Worm (Caenorhabditis elegans): ENCODE results near the gene pqn-65.

The pqn-65 gene

DNA sequence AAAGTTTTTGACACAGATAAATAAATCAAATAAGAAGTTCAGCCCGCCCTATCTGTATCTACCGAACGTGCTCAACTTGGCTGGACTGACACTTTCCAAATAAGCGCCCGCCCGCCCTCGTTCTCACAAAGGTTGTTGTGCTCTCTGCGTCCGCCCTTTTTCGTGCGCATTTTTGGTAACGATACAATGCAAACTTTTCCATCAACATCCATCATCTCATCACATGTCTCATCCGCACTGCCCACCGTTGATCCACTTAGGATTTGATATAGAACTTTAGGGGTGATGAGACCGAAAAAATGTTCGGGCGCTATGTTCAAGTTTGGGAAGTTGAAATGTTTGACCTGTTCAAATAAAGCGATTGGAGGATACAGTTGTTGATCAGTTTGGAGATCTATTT is 33.9 kb downstream of the pqn-65 start, which contains the start of gene C05E11.7:
Gene C05E11.7, minus strand, starts transcription at position 101 of the 400 bp plus-strand sequence.
- TF ChIP-seq F44E2.7 (GFP tag; IDR thresholded peaks at IDR 0.05) (no peak), ceh-28 (tag; optimal IDR thresholded peaks at IDR 0.05) (no peak), aha-1 (tag) (peak; percentile 48), jun-1 (tag; optimal IDR thresholded peaks at IDR 0.05) (no peak)

DNA sequence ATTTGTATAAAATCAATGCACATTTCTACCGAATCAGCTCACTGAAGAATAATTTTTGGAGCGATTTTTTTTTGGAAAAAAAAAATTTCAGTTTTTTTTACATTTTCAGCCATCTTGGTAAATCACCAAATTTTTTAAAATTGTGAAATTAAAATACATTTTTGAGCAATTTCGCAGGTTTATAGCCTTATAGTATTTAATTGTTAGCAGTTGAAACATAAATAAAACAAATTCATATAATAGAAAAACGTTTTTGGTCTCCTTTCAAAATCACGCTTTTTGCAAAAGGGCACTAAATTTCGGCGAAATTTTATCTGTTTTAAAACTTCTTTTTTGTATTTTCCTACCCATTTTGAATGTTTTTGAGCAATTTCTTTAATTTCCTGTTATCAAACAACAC is 40.9 kb downstream of the pqn-65 start:
- TF ChIP-seq unc-62 (GFP tag; optimal IDR thresholded peaks at IDR 0.05 in 1 of 2) (peak in 1 of 2 experiments; percentile 94), unc-62 (tag; optimal IDR thresholded peaks at IDR 0.05) (no peak), php-3 (GFP tag; IDR thresholded peaks at IDR 0.05) (no peak)

DNA sequence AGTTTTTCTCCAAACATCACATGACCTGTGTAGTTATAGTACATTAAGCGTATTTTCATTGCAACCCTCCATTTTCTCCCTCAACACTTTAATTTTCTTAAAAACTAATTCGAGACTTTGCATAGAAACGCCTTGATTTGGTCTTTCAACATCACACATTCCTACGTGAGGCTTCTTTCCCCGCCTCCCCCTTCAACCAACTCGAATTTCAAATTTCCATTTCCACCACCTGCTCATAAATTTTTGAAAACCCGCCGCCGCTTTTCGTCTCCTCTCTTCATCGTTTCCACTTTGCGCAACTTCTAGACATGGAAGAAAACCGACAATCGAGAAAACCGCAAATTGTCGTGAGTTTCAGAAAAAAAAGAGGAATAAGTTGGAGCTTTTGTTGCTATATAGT is 41.5 kb downstream of the pqn-65 start, which contains the start of gene C05E11.3:
Gene C05E11.3, plus strand, starts transcription at position 301 of the 400 bp plus-strand sequence.
- TF ChIP-seq ztf-11 (tag; optimal IDR thresholded peaks at IDR 0.05) = no peak
- no peak for TF ChIP-seq cey-2 (tag; optimal IDR thresholded peaks at IDR 0.05; ENCODE audit: borderline replicate concordance, insufficient read depth)
- no peak for TF ChIP-seq set-16 (GFP tag; IDR thresholded peaks at IDR 0.05)
- no peak for TF ChIP-seq mep-1 (tag; optimal IDR thresholded peaks at IDR 0.05)
- TF ChIP-seq dpl-1 (GFP tag; optimal IDR thresholded peaks at IDR 0.05) = no peak
- TF ChIP-seq mxl-3 (GFP tag; optimal IDR thresholded peaks at IDR 0.05) = no peak
- TF ChIP-seq madf-9 (GFP tag; conservative IDR thresholded peaks at IDR 0.05) = no peak
- TF ChIP-seq ceh-20 (GFP tag; IDR thresholded peaks at IDR 0.05) = no peak
- no peak for TF ChIP-seq F44E2.7 (GFP tag; IDR thresholded peaks at IDR 0.05)
- no peak for TF ChIP-seq nhr-237 (tag; optimal IDR thresholded peaks at IDR 0.05)
- no peak for TF ChIP-seq Y105C5A.15 (GFP tag; IDR thresholded peaks at IDR 0.05)
- no peak for TF ChIP-seq pqm-1 (tag; optimal IDR thresholded peaks at IDR 0.05)

DNA sequence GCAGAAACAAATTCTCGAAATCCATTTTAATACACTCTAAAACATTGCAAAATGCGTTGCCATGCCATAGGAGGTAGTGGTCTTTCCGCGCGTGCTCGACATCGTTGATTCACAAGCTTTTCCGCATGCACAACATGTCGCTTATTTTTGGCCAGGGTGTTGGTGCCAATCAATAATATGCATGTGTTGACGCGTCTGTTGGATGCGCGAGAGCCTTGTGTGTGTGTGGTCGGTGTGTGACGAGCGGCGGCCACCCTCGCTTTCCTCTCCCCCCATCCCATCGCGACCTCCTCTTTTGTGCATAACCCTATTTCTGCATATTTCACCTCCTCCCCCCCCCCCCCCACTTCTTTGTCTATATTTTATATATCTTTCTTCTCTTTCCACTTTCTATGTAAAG is 43.2 kb downstream of the pqn-65 start:
- TF ChIP-seq mdl-1 (tag; optimal IDR thresholded peaks at IDR 0.05) (peak in 1 of 2 experiments; percentile 12), ZK337.2 (GFP tag; IDR thresholded peaks at IDR 0.05) (peak; percentile 34; the same call in 1 of the 2 replicates), madf-5 (GFP tag; IDR thresholded peaks at IDR 0.05) (no peak), mxl-3 (GFP tag; optimal IDR thresholded peaks at IDR 0.05) (no peak), hlh-30 (tag; optimal IDR thresholded peaks at IDR 0.05; ENCODE audit: insufficient read depth) (peak; percentile 46), zfp-2 (tag; optimal IDR thresholded peaks at IDR 0.05) (no peak), php-3 (GFP tag; IDR thresholded peaks at IDR 0.05) (no peak), nhr-111 (GFP tag; optimal IDR thresholded peaks at IDR 0.05) (no peak), spr-3 (GFP tag; optimal IDR thresholded peaks at IDR 0.05) (no peak), hlh-11 (tag; optimal IDR thresholded peaks at IDR 0.05) (no peak), ceh-62 (tag; optimal IDR thresholded peaks at IDR 0.05) (no peak), Y105C5A.15 (GFP tag; IDR thresholded peaks at IDR 0.05) (no peak), tra-1 (GFP tag; IDR thresholded peaks at IDR 0.05) (no peak)

DNA sequence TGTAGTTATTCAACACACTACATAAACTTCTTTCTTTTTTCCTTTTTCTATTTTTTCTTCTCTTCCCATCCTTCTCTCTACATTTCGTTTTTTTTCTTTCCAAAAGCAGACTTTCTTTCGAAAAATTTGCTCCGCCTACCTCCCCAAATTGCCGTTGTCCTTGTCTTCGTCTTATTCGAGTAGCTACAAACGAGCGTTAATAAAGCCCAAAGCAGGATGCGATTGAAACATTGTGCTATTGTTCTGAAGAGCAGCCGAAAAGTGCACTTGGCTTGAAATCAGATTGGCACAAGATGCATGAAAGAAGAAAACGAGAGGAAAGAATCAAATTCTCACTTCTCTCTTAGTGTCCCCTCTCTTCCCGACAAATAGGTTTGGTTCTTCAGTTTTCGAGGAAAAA is 44.6 kb downstream of the pqn-65 start:
- peak; percentile 52 for TF ChIP-seq fkh-10 (GFP tag; optimal IDR thresholded peaks at IDR 0.05)
- TF ChIP-seq ces-1 (GFP tag; optimal IDR thresholded peaks at IDR 0.05) = peak; percentile 42
- TF ChIP-seq fos-1 (tag; optimal IDR thresholded peaks at IDR 0.05) = no peak

DNA sequence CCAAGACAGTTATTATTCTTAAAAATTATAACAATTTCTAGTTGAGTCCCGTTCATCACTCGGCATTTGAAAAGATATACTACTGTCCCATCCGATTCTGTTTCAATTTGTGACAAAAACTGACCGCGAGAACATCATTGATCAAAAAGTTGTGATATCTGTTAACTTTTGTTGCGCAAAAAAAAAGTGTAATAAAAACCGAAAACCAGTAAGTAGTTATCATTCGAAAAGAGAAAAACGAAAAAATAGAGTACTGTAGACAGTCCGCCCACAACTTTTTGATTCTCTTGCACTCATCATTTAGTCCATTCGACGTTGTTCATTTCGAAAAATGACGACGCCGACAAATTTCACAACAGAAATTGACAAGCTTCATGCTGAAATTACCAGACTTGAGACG is 48.3 kb downstream of the pqn-65 start, which contains the start of gene amt-1:
Gene amt-1, plus strand, starts transcription at position 301 of the 400 bp plus-strand sequence.
- TF ChIP-seq dmd-6 (GFP tag; IDR thresholded peaks at IDR 0.05) = 0 out of 2 replicates have a peak, but pooled peaks have one; percentile 13
- TF ChIP-seq mxl-3 (GFP tag; optimal IDR thresholded peaks at IDR 0.05) = no peak
